Fruit fly (Drosophila melanogaster): ENCODE measurements around the gene CG5805.

CG5805 gene

dm6 chr3R:24809576-24810279 is 22.5 kb upstream of the CG5805 start:
- TF ChIP-seq kay (GFP tag; ENCODE audit: borderline replicate concordance) (peak; percentile 81), CG33017 (tag; optimal IDR thresholded peaks at IDR 0.05) (peak; percentile 5), Hr96 (GFP tag; optimal IDR thresholded peaks at IDR 0.05) (no peak), Clk (GFP tag; optimal IDR thresholded peaks at IDR 0.05) (no peak)

dm6 chr3R:24807321-24807720 is 20.1 kb upstream of the CG5805 start, which contains the start of gene CG6980:
CG6980 (plus strand) TSS chr3R:24807621.
- TF ChIP-seq CG7101 (tag; optimal IDR thresholded peaks at IDR 0.05): no peak
- no peak for TF ChIP-seq CG12768 (GFP tag; optimal IDR thresholded peaks at IDR 0.05)
- no peak for TF ChIP-seq toe (GFP tag; optimal IDR thresholded peaks at IDR 0.05)
- TF ChIP-seq tj (GFP tag; optimal IDR thresholded peaks at IDR 0.05): no peak
- no peak for TF ChIP-seq CG11617 (GFP tag; optimal IDR thresholded peaks at IDR 0.05)
- TF ChIP-seq kay (GFP tag; ENCODE audit: borderline replicate concordance): no peak
- TF ChIP-seq CG7045 (GFP tag; optimal IDR thresholded peaks at IDR 0.05): no peak
- TF ChIP-seq CG5204 (GFP tag; optimal IDR thresholded peaks at IDR 0.05): no peak
- no peak for TF ChIP-seq cic (GFP tag; optimal IDR thresholded peaks at IDR 0.05)
- no peak for TF ChIP-seq bab1 (GFP tag; optimal IDR thresholded peaks at IDR 0.05)
- TF ChIP-seq CG33017 (tag; optimal IDR thresholded peaks at IDR 0.05): no peak
- TF ChIP-seq pad (GFP tag; optimal IDR thresholded peaks at IDR 0.05): no peak
- TF ChIP-seq Mnt (GFP tag; optimal IDR thresholded peaks at IDR 0.05): no peak
- no peak for TF ChIP-seq Clk (GFP tag; optimal IDR thresholded peaks at IDR 0.05)
- TF ChIP-seq CG14711 (tag; optimal IDR thresholded peaks at IDR 0.05): no peak
- TF ChIP-seq Crg-1 (GFP tag; optimal IDR thresholded peaks at IDR 0.05): no peak
- no peak for TF ChIP-seq CG1620 (GFP tag; optimal IDR thresholded peaks at IDR 0.05)
- TF ChIP-seq ovo (GFP tag; optimal IDR thresholded peaks at IDR 0.05): no peak
- TF ChIP-seq cnc (optimal IDR thresholded peaks at IDR 0.05): no peak

- TF ChIP-seq Clk (GFP tag; optimal IDR thresholded peaks at IDR 0.05) (no peak), kay (GFP tag; ENCODE audit: borderline replicate concordance) (peak; percentile 15), tj (GFP tag; optimal IDR thresholded peaks at IDR 0.05) (no peak), CG1620 (GFP tag; optimal IDR thresholded peaks at IDR 0.05) (no peak), bab1 (GFP tag; optimal IDR thresholded peaks at IDR 0.05) (peak; percentile 33), CG11617 (GFP tag; optimal IDR thresholded peaks at IDR 0.05) (no peak)
Observed at dm6 chr3R:24805048-24805447, 17.8 kb upstream of the CG5805 start, which contains the start of gene polybromo. polybromo (minus strand) TSS chr3R:24805259.

dm6 chr3R:24799503-24799902 is 12.3 kb upstream of the CG5805 start, which contains the start of gene Ude:
Ude (minus strand) TSS chr3R:24799668.
- TF ChIP-seq Clk (GFP tag; optimal IDR thresholded peaks at IDR 0.05) (no peak), bab1 (GFP tag; optimal IDR thresholded peaks at IDR 0.05) (no peak), CG33017 (tag; optimal IDR thresholded peaks at IDR 0.05) (no peak), kay (GFP tag; ENCODE audit: borderline replicate concordance) (no peak), CG11617 (GFP tag; optimal IDR thresholded peaks at IDR 0.05) (no peak), Mnt (GFP tag; optimal IDR thresholded peaks at IDR 0.05) (peak; percentile 14)

- TF ChIP-seq tj (GFP tag; optimal IDR thresholded peaks at IDR 0.05) (no peak), Mnt (GFP tag; optimal IDR thresholded peaks at IDR 0.05) (no peak), CG33017 (tag; optimal IDR thresholded peaks at IDR 0.05) (peak; percentile 5), CG7101 (tag; optimal IDR thresholded peaks at IDR 0.05) (peak; percentile 36), Hr96 (GFP tag; optimal IDR thresholded peaks at IDR 0.05) (no peak)
Observed at dm6 chr3R:24798595-24798994, 11.4 kb upstream of the CG5805 start.

- TF ChIP-seq toe (GFP tag; optimal IDR thresholded peaks at IDR 0.05) (no peak), CG7101 (tag; optimal IDR thresholded peaks at IDR 0.05) (no peak), CG11617 (GFP tag; optimal IDR thresholded peaks at IDR 0.05) (no peak), cic (GFP tag; optimal IDR thresholded peaks at IDR 0.05) (no peak), CG12768 (GFP tag; optimal IDR thresholded peaks at IDR 0.05) (no peak), Mnt (GFP tag; optimal IDR thresholded peaks at IDR 0.05) (no peak), tj (GFP tag; optimal IDR thresholded peaks at IDR 0.05) (no peak), cnc (optimal IDR thresholded peaks at IDR 0.05) (no peak)
Observed at dm6 chr3R:24790036-24790435, 2.8 kb upstream of the CG5805 start, which contains the start of gene CG13634. CG13634 (minus strand) TSS chr3R:24790136.

dm6 chr3R:24787734-24788133 is 513 bp upstream of the CG5805 start, which contains the start of gene Ets96B:
Ets96B (plus strand) TSS chr3R:24788054.
- no peak for TF ChIP-seq pad (GFP tag; optimal IDR thresholded peaks at IDR 0.05)
- no peak for TF ChIP-seq bab1 (GFP tag; optimal IDR thresholded peaks at IDR 0.05)
- TF ChIP-seq cic (GFP tag; optimal IDR thresholded peaks at IDR 0.05): no peak
- TF ChIP-seq tj (GFP tag; optimal IDR thresholded peaks at IDR 0.05): no peak
- no peak for TF ChIP-seq kay (GFP tag; ENCODE audit: borderline replicate concordance)
- no peak for TF ChIP-seq Hr96 (GFP tag; optimal IDR thresholded peaks at IDR 0.05)
